Worm (Caenorhabditis elegans) whole organism, young adult: ENCODE data around the gene T22D1.18.

Experiments
- B0261.1 ChIP-seq: sonication (generic microtip); optimal IDR thresholded peaks from 2 replicates; lab custom pipeline; 2016; ENCODE audit warnings: mild to moderate bottlenecking, missing genetic modification characterization, moderate library complexity, missing compliant biosample characterization
- B0336.3 ChIP-seq: fragments of 200-800 bp; sonication (Bioruptor generic); IDR thresholded peaks from 2 replicates; pipeline ENCODE4 v1.3.6; 2022; ENCODE audit warnings: missing genetic modification characterization, missing compliant biosample characterization
- C06A6.2 ChIP-seq: fragments of 200-800 bp; sonication (Bioruptor generic); conservative IDR thresholded peaks from 2 replicates; pipeline ENCODE4 v1.3.6; 2022; ENCODE audit warnings: missing genetic modification characterization, missing compliant biosample characterization
- F33H1.4 ChIP-seq: fragments of 200-800 bp; sonication (Bioruptor generic); IDR thresholded peaks from 2 replicates; pipeline ENCODE4 v1.3.6; 2022; ENCODE audit warnings: missing genetic modification reagents, missing genetic modification characterization, missing compliant biosample characterization
- F39B2.1 ChIP-seq: fragments of 200-800 bp; sonication (Bioruptor generic); IDR thresholded peaks from 2 replicates; pipeline ENCODE4 v1.3.6; 2022; ENCODE audit warnings: missing genetic modification reagents, missing genetic modification characterization, missing compliant biosample characterization
- F49E8.2 ChIP-seq: sonication (generic microtip); optimal IDR thresholded peaks from 3 replicates; lab custom pipeline; 2017; ENCODE audit warnings: missing genetic modification characterization, mild to moderate bottlenecking, missing compliant biosample characterization, antibody characterized with exemption, moderate library complexity; ENCODE audit not compliant: insufficient read depth
- K11D2.4 ChIP-seq: fragments of 200-800 bp; sonication (Bioruptor generic); IDR thresholded peaks from 2 replicates; pipeline ENCODE4 v1.3.6; 2022; ENCODE audit warnings: missing genetic modification reagents, missing genetic modification characterization, missing compliant biosample characterization
- K12H6.12 ChIP-seq: fragments of 200-800 bp; sonication (Bioruptor generic); optimal IDR thresholded peaks from 2 replicates; lab custom pipeline; 2018; ENCODE audit warnings: mild to moderate bottlenecking, missing genetic modification characterization, missing compliant biosample characterization
- T07F8.4 ChIP-seq: sonication (generic microtip); optimal IDR thresholded peaks from 2 replicates; lab custom pipeline; 2016; ENCODE audit warnings: mild to moderate bottlenecking, missing genetic modification characterization, moderate library complexity, missing compliant biosample characterization
- T26A5.8 ChIP-seq: sonication (generic microtip); optimal IDR thresholded peaks from 2 replicates; lab custom pipeline; 2016; ENCODE audit warnings: missing genetic modification characterization, missing compliant biosample characterization
- Y67H2A.10 ChIP-seq: fragments of 200-800 bp; sonication (Bioruptor generic); conservative IDR thresholded peaks from 2 replicates; pipeline ENCODE4 v1.3.6; 2022; ENCODE audit warnings: missing genetic modification reagents, missing genetic modification characterization, missing compliant biosample characterization
- akir-1 ChIP-seq: fragments of 200-800 bp; sonication (Bioruptor generic); optimal IDR thresholded peaks from 2 replicates; lab custom pipeline; 2018; ENCODE audit warnings: mild to moderate bottlenecking, missing genetic modification characterization, moderate library complexity, missing compliant biosample characterization
- atf-7 ChIP-seq: sonication (generic microtip); optimal IDR thresholded peaks from 2 replicates; lab custom pipeline; 2017; ENCODE audit warnings: mild to moderate bottlenecking, missing genetic modification characterization, missing compliant biosample characterization
- bed-1 ChIP-seq: fragments of 200-800 bp; sonication (Bioruptor generic); IDR thresholded peaks from 2 replicates; pipeline ENCODE4 v1.3.6; 2022; ENCODE audit warnings: missing genetic modification reagents, missing genetic modification characterization, missing compliant biosample characterization
- ceh-27 ChIP-seq: fragments of 200-800 bp; sonication (Bioruptor generic); optimal IDR thresholded peaks from 2 replicates; lab custom pipeline; 2018; ENCODE audit warnings: mild to moderate bottlenecking, missing genetic modification characterization, moderate library complexity, missing compliant biosample characterization
- ceh-40 ChIP-seq: fragments of 200-800 bp; sonication (Bioruptor generic); IDR thresholded peaks from 2 replicates; pipeline ENCODE4 v1.3.6; 2022; ENCODE audit warnings: missing genetic modification characterization, missing compliant biosample characterization
- ceh-58 ChIP-seq: fragments of 200-800 bp; sonication (Bioruptor generic); IDR thresholded peaks from 2 replicates; pipeline ENCODE4 v1.3.6; 2022; ENCODE audit warnings: missing genetic modification characterization, missing compliant biosample characterization
- chd-7 ChIP-seq: sonication (generic microtip); optimal IDR thresholded peaks from 2 replicates; lab custom pipeline; 2016; ENCODE audit warnings: mild to moderate bottlenecking, missing genetic modification characterization, moderate library complexity, missing compliant biosample characterization
- dox-1 ChIP-seq: fragments of 200-800 bp; sonication (Bioruptor generic); IDR thresholded peaks from 2 replicates; pipeline ENCODE4 v1.3.6; 2022; ENCODE audit warnings: missing genetic modification reagents, missing genetic modification characterization, missing compliant biosample characterization
- dpff-1 ChIP-seq: sonication (generic microtip); optimal IDR thresholded peaks from 2 replicates; lab custom pipeline; 2017; ENCODE audit warnings: mild to moderate bottlenecking, missing genetic modification characterization, missing compliant biosample characterization
- ets-4 ChIP-seq: fragments of 200-800 bp; sonication (Bioruptor generic); optimal IDR thresholded peaks from 2 replicates; lab custom pipeline; 2018; ENCODE audit warnings: mild to moderate bottlenecking, missing genetic modification characterization, missing compliant biosample characterization
- hmg-1.2 ChIP-seq: fragments of 200-800 bp; sonication (Bioruptor generic); IDR thresholded peaks from 2 replicates; pipeline ENCODE4 v1.3.6; 2022; ENCODE audit warnings: missing genetic modification reagents, missing genetic modification characterization, missing compliant biosample characterization
- let-526 ChIP-seq: fragments of 200-800 bp; sonication (Bioruptor generic); IDR thresholded peaks from 2 replicates; pipeline ENCODE4 v1.3.6; 2022; ENCODE audit warnings: missing genetic modification reagents, missing genetic modification characterization, missing compliant biosample characterization
- lin-40 ChIP-seq: sonication (generic microtip); optimal IDR thresholded peaks from 2 replicates; lab custom pipeline; 2016; ENCODE audit warnings: missing genetic modification characterization, mild to moderate bottlenecking, missing compliant biosample characterization, missing genotype, missing genetic modification reagents
- lin-54 ChIP-seq: fragments of 200-800 bp; sonication (Bioruptor generic); optimal IDR thresholded peaks from 2 replicates; lab custom pipeline; 2018; ENCODE audit warnings: mild to moderate bottlenecking, missing genetic modification characterization, missing compliant biosample characterization
- madf-10 ChIP-seq: sonication (generic microtip); optimal IDR thresholded peaks from 2 replicates; lab custom pipeline; 2016; ENCODE audit warnings: mild to moderate bottlenecking, missing genetic modification characterization, missing compliant biosample characterization
- mxl-1 ChIP-seq: sonication (generic microtip); optimal IDR thresholded peaks from 2 replicates; lab custom pipeline; 2016; ENCODE audit warnings: missing genetic modification characterization, missing compliant biosample characterization
- nfya-1 ChIP-seq: sonication (generic microtip); optimal IDR thresholded peaks from 2 replicates; lab custom pipeline; 2017; ENCODE audit warnings: antibody characterized with exemption, missing compliant biosample characterization, missing genetic modification characterization, borderline replicate concordance; ENCODE audit not compliant: insufficient read depth
- nfya-2 ChIP-seq: fragments of 200-800 bp; sonication (Bioruptor generic); IDR thresholded peaks from 2 replicates; pipeline ENCODE4 v1.3.6; 2022; ENCODE audit warnings: missing genetic modification reagents, missing genetic modification characterization, missing compliant biosample characterization
- nhr-179 ChIP-seq: sonication (generic microtip); optimal IDR thresholded peaks from 2 replicates; lab custom pipeline; 2016; ENCODE audit warnings: mild to moderate bottlenecking, missing genetic modification characterization, missing compliant biosample characterization
- nhr-90 ChIP-seq: sonication (generic microtip); optimal IDR thresholded peaks from 2 replicates; lab custom pipeline; 2016; ENCODE audit warnings: missing genotype, mild to moderate bottlenecking, missing genetic modification characterization, missing compliant biosample characterization
- pbrm-1 ChIP-seq: fragments of 200-800 bp; sonication (Bioruptor generic); IDR thresholded peaks from 2 replicates; pipeline ENCODE4 v1.3.6; 2022; ENCODE audit warnings: missing genetic modification reagents, missing genetic modification characterization, missing compliant biosample characterization
- rec-8 ChIP-seq, 2 experiments: sonication (generic microtip); optimal IDR thresholded peaks; 2 replicates each; lab custom pipeline; 2016; ENCODE audit warnings: mild to moderate bottlenecking in 2 of 2, missing genetic modification characterization in 2 of 2, missing genetic modification reagents in 2 of 2, missing genotype in 2 of 2, missing biosample characterization in 1 of 2, missing compliant biosample characterization in 1 of 2, moderate library complexity in 1 of 2
- tbx-9 ChIP-seq: sonication (generic microtip); optimal IDR thresholded peaks from 2 replicates; lab custom pipeline; 2016; ENCODE audit warnings: borderline replicate concordance, missing genetic modification characterization, inconsistent platforms, missing compliant biosample characterization
- unc-62 ChIP-seq: fragments of 150-350 bp; optimal IDR thresholded peaks from 2 replicates; lab custom pipeline; 2014; ENCODE audit warnings: missing biosample characterization, missing genetic modification reagents, missing genetic modification characterization
- zfh-2 ChIP-seq: fragments of 200-800 bp; sonication (Bioruptor generic); conservative IDR thresholded peaks from 2 replicates; pipeline ENCODE4 v1.3.6; 2022; ENCODE audit warnings: missing genetic modification reagents, missing genetic modification characterization, missing compliant biosample characterization
- ztf-25 ChIP-seq: fragments of 200-800 bp; sonication (Bioruptor generic); IDR thresholded peaks from 2 replicates; pipeline ENCODE4 v1.3.6; 2022; ENCODE audit warnings: missing genetic modification reagents, missing genetic modification characterization, missing compliant biosample characterization
- ztf-28 ChIP-seq: fragments of 200-800 bp; sonication (Bioruptor generic); IDR thresholded peaks from 2 replicates; pipeline ENCODE4 v1.3.6; 2022; ENCODE audit warnings: missing genetic modification reagents, missing genetic modification characterization, missing compliant biosample characterization

T22D1.18 gene

DNA sequence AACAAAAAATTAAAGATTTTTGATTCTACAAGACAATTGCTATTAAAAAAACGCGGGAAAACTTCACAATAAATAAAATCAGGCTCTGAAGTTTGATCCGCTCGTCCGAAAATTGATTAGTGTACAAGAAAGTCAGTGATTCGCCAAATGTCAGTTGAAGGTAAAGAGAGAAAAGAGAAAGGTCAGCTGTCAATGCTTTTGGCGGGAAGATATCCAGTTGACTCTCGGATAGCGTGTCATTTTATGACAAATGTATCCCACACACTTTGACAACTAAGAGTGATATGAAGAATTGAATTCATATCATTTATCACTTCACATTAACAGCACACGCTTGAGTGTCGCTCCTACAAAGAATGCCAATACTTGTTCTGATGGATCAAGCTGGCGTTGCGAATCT is 26.9 kb upstream of the T22D1.18 start:
- TF ChIP-seq atf-7 (tag; lab: Kevin White, UChicago) (no peak), C06A6.2 (GFP tag; lab: Robert Waterston, UW) (no peak), ceh-40 (GFP tag; lab: Robert Waterston, UW) (no peak), dox-1 (GFP tag; lab: Robert Waterston, UW) (no peak), mxl-1 (tag; lab: Kevin White, UChicago) (no peak), pbrm-1 (GFP tag; lab: Robert Waterston, UW) (no peak), B0261.1 (tag; lab: Kevin White, UChicago) (no peak), ets-4 (GFP tag; lab: Kevin White, UChicago) (no peak), T07F8.4 (tag; lab: Kevin White, UChicago) (no peak)

DNA sequence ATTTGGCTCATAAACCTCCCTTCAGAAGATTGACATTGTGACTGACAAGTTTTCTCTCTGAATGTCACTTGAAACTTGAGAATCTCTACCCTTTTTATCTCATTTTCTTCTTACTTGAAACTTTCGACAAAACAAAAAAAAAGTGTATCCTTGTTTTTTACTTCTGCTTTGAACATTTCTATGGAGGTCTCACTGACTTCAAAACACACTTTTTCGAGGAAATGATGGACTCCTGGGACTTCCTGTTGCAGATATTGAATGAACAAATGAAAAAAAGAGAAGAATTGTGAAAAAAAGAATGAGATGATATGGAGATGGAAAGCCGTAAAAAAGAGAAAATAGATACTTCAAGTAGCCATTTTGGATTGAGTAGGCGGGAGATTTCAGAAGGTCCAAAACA is 21.1 kb upstream of the T22D1.18 start:
- TF ChIP-seq madf-10 (tag; lab: Kevin White, UChicago) (no peak), K12H6.12 (tag; lab: Kevin White, UChicago) (no peak), T26A5.8 (tag; lab: Kevin White, UChicago) (no peak), lin-40 (tag; lab: Kevin White, UChicago) (no peak), zfh-2 (GFP tag; lab: Robert Waterston, UW) (no peak), ceh-40 (GFP tag; lab: Robert Waterston, UW) (no peak), akir-1 (GFP tag; lab: Kevin White, UChicago) (no peak), ceh-27 (GFP tag; lab: Kevin White, UChicago) (no peak), nfya-2 (no peak), B0336.3 (no peak), rec-8 (tag; optimal IDR thresholded peaks at IDR 0.05; lab: Kevin White, UChicago) (no peak), dpff-1 (tag; lab: Kevin White, UChicago) (no peak), bed-1 (GFP tag; lab: Robert Waterston, UW) (no peak), let-526 (GFP tag; lab: Robert Waterston, UW) (no peak), ceh-58 (GFP tag; lab: Robert Waterston, UW) (no peak), F49E8.2 (tag; lab: Kevin White, UChicago) (no peak), nhr-90 (tag; lab: Kevin White, UChicago) (no peak)

DNA sequence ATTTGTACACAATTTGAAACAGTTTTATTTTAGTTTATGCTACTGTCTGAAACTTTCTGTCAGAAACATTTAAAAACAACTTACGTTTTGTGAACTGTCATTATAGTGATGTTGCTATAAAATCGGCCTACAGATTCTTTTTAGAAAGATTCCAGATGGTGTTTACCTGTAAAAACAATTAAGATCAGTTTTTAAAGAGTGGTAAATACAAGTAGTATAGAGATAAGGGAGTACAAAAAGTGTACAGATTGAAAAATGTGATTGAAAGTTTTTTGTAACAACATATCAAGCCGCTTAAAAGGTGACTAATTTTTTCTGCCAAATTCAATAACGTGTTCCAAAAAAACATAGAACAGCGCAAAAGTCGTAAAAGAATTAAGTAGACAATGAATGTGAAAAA is 17.6 kb upstream of the T22D1.18 start, which contains the start of gene npr-12:
Gene npr-12 (minus strand): TSS at position 101 of the 400 bp plus-strand sequence.
- TF ChIP-seq nhr-179, result no peak

DNA sequence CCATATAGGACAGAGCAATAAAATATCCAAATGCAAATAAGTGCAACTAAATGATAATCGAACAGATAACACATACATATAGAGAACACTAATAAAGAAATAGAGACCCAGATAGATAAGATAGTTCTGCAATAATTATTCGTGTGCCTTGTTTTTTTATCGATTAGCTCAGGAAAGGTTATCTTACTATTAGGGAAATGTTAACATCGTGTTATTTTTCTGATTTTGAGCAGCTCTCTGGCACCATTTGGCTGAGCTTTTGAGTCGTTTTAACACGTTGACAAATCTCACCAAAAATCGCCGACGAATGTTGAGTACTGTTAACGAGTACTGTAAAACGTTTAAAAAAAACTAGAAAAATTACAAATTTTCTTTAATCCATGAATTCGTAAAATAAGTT is 8.5 kb upstream of the T22D1.18 start, which contains the start of gene cest-6:
Gene cest-6 (minus strand): TSS at position 101 of the 400 bp plus-strand sequence.
- no peak for TF ChIP-seq F33H1.4 (GFP tag; lab: Robert Waterston, UW)
- no peak for TF ChIP-seq K11D2.4
- no peak for TF ChIP-seq nfya-2
- TF ChIP-seq ztf-28 (GFP tag; lab: Robert Waterston, UW), result no peak
- no peak for TF ChIP-seq hmg-1.2 (GFP tag; lab: Robert Waterston, UW)
- no peak for TF ChIP-seq ceh-40 (GFP tag; lab: Robert Waterston, UW)
- TF ChIP-seq, all 124 proteins: peak for 0

DNA sequence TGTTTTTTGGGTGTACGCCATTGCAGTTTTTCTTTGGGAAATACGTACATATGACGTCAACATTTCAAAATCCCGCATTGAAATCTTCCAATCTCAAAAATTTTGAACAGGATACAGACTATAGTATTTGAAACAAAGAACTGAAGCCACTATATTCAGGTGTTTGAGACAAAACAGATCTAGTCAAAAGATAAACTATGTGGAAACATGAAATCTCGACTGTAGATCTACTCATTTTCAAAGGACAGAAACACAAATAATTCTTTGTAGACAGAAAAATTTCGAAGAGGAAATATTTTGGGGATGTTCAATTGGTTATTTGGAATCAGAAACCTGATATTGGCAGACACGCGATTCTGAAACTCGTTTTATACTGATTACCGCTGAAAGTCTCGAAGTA is 5.6 kb upstream of the T22D1.18 start:
- TF ChIP-seq C06A6.2 (GFP tag; lab: Robert Waterston, UW), result no peak
- no peak for TF ChIP-seq ztf-25
- TF ChIP-seq lin-54, result no peak
- TF ChIP-seq ztf-28 (GFP tag; lab: Robert Waterston, UW), result no peak
- no peak for TF ChIP-seq nfya-1 (tag; lab: Kevin White, UChicago)
- no peak for TF ChIP-seq Y67H2A.10
- no peak for TF ChIP-seq atf-7 (tag; lab: Kevin White, UChicago)
- no peak for TF ChIP-seq nfya-2
- no peak for TF ChIP-seq dpff-1 (tag; lab: Kevin White, UChicago)
- no peak for TF ChIP-seq F39B2.1 (GFP tag; lab: Robert Waterston, UW)
- TF ChIP-seq tbx-9 (tag; lab: Kevin White, UChicago), result no peak
- no peak for TF ChIP-seq nhr-90 (tag; lab: Kevin White, UChicago)
- TF ChIP-seq ceh-27 (GFP tag; lab: Kevin White, UChicago), result no peak
- TF ChIP-seq chd-7, result no peak
- no peak for TF ChIP-seq unc-62 (GFP tag; lab: Kevin White, UChicago)
